Fruit fly (Drosophila melanogaster): ENCODE data around the gene Jon25Biii.

dm6 chr2L:4958111-4958510, 7.5 kb upstream of the Jon25Biii start, which contains the start of gene CG34124:
- TF ChIP-seq psq (optimal IDR thresholded peaks at IDR 0.05) (no peak), CG8478 (optimal IDR thresholded peaks at IDR 0.05) (no peak), usp (GFP tag; optimal IDR thresholded peaks at IDR 0.05) (no peak)

Measured in whole organism.